Worm (Caenorhabditis elegans): ENCODE measurements around the gene tth-1.

- TF ChIP-seq ama-1 (optimal IDR thresholded peaks at IDR 0.05) (no peak), dve-1 (tag; optimal IDR thresholded peaks at IDR 0.05) (no peak), pros-1 (tag; optimal IDR thresholded peaks at IDR 0.05) (no peak), rnt-1 (tag; optimal IDR thresholded peaks at IDR 0.05) (no peak), ets-4 (tag; optimal IDR thresholded peaks at IDR 0.05) (no peak), ahr-1 (tag; optimal IDR thresholded peaks at IDR 0.05) (no peak), ceh-9 (tag; optimal IDR thresholded peaks at IDR 0.05) (no peak), pqm-1 (tag; optimal IDR thresholded peaks at IDR 0.05) (no peak), hlh-30 (tag; optimal IDR thresholded peaks at IDR 0.05; ENCODE audit: insufficient read depth) (no peak), dmd-4 (tag; optimal IDR thresholded peaks at IDR 0.05; ENCODE audit: borderline replicate concordance) (no peak), che-1 (tag; optimal IDR thresholded peaks at IDR 0.05) (no peak), zip-5 (tag; optimal IDR thresholded peaks at IDR 0.05) (no peak), lin-11 (tag; optimal IDR thresholded peaks at IDR 0.05) (no peak), ceh-19 (GFP tag; optimal IDR thresholded peaks at IDR 0.05) (no peak)
Measured at ce11 chrX:8394279-8394678, 29.3 kb downstream of the tth-1 start.

Measured in whole organism, late embryonic.